Worm (Caenorhabditis elegans) whole organism, L3 larva: ENCODE results near the gene F53F4.11.

Experiments used
- ZK546.5 ChIP-seq: sonication (generic microtip); optimal IDR thresholded peaks from 2 replicates; lab custom pipeline; 2017; ENCODE audit warnings: missing biosample characterization, missing genetic modification characterization
- ama-1 ChIP-seq: fragments of 150-350 bp; optimal IDR thresholded peaks from 2 replicates; lab custom pipeline; 2018
- egl-27 ChIP-seq: sonication (generic microtip); optimal IDR thresholded peaks from 4 replicates; lab custom pipeline; 2017; ENCODE audit warnings: missing biosample characterization, missing genetic modification reagents, missing genetic modification characterization
- egl-5 ChIP-seq: fragments of 150-350 bp; optimal IDR thresholded peaks from 2 replicates; lab custom pipeline; 2017; ENCODE audit warnings: missing biosample characterization, missing genetic modification reagents, missing genetic modification characterization, inconsistent platforms
- jun-1 ChIP-seq: fragments of 150-350 bp; optimal IDR thresholded peaks from 2 replicates; lab custom pipeline; 2014; ENCODE audit warnings: missing biosample characterization, missing genetic modification reagents, missing genetic modification characterization
- lin-15B ChIP-seq: fragments of 150-350 bp; optimal IDR thresholded peaks from 2 replicates; lab custom pipeline; 2014; ENCODE audit warnings: missing biosample characterization, missing genetic modification characterization
- nhr-11 ChIP-seq: fragments of 150-350 bp; optimal IDR thresholded peaks from 2 replicates; lab custom pipeline; 2014; ENCODE audit warnings: missing biosample characterization, missing genetic modification characterization
- nhr-12 ChIP-seq: fragments of 150-350 bp; optimal IDR thresholded peaks from 2 replicates; lab custom pipeline; 2014; ENCODE audit warnings: missing biosample characterization, missing genetic modification characterization
- nhr-237 ChIP-seq: fragments of 150-350 bp; optimal IDR thresholded peaks from 2 replicates; lab custom pipeline; 2014; ENCODE audit warnings: missing biosample characterization, missing genetic modification characterization
- nhr-25 ChIP-seq: sonication (generic microtip); optimal IDR thresholded peaks from 2 replicates; lab custom pipeline; 2017; ENCODE audit warnings: missing biosample characterization, missing genetic modification characterization
- skn-1 ChIP-seq: fragments of 150-350 bp; optimal IDR thresholded peaks from 2 replicates; lab custom pipeline; 2014; ENCODE audit warnings: missing biosample characterization, missing genetic modification characterization
- unc-39 ChIP-seq: sonication (generic microtip); optimal IDR thresholded peaks from 4 replicates; lab custom pipeline; 2017; ENCODE audit warnings: missing biosample characterization, missing genetic modification characterization
- unc-62 ChIP-seq: fragments of 150-350 bp; sonication (generic microtip); optimal IDR thresholded peaks from 4 replicates; lab custom pipeline; 2014; ENCODE audit warnings: missing biosample characterization, missing genetic modification reagents, missing genetic modification characterization
- ztf-11 ChIP-seq: fragments of 150-350 bp; optimal IDR thresholded peaks from 2 replicates; lab custom pipeline; 2014; ENCODE audit warnings: missing biosample characterization, missing genetic modification characterization

DNA sequence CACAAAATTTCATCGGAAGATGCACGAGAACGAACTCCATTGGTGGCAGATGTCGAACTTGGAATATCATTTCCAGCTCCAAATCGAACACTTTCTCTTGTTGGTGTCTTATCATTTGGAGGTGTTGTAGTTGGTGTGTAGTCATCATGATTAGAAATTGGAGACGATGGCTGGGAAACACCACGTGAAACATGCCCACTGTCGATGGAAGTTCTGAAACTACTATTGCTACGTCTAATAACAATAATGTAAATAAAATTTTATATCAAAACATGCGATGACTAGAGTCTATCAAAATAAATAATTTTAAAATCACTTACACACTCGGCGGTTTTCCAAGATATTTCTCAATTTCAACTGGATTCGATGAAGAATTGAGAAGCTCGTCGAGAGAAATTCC, 28.0 kb upstream of the F53F4.11 start:
- no peak for TF ChIP-seq unc-39 (tag; lab: Kevin White, UChicago)
- no peak for TF ChIP-seq ztf-11 (tag; lab: Kevin White, UChicago)
- no peak for TF ChIP-seq nhr-25 (tag; lab: Kevin White, UChicago)
- TF ChIP-seq lin-15B (tag; lab: Kevin White, UChicago), result no peak
- no peak for TF ChIP-seq egl-5 (tag; lab: Kevin White, UChicago)
- no peak for TF ChIP-seq ama-1 (lab: Kevin White, UChicago)
- no peak for TF ChIP-seq ZK546.5 (tag; lab: Kevin White, UChicago)
- TF ChIP-seq unc-62 (GFP tag; lab: Kevin White, UChicago), result no peak
- no peak for TF ChIP-seq nhr-11 (tag; lab: Kevin White, UChicago)
- no peak for TF ChIP-seq nhr-12 (tag; lab: Kevin White, UChicago)
- TF ChIP-seq nhr-237 (tag; lab: Kevin White, UChicago), result no peak
- no peak for TF ChIP-seq egl-27 (tag; lab: Kevin White, UChicago)
- no peak for TF ChIP-seq skn-1 (tag; lab: Kevin White, UChicago)
- no peak for TF ChIP-seq jun-1 (tag; lab: Kevin White, UChicago)
